Worm (Caenorhabditis elegans): ENCODE measurements around the gene Y70G10A.3.

DNA sequence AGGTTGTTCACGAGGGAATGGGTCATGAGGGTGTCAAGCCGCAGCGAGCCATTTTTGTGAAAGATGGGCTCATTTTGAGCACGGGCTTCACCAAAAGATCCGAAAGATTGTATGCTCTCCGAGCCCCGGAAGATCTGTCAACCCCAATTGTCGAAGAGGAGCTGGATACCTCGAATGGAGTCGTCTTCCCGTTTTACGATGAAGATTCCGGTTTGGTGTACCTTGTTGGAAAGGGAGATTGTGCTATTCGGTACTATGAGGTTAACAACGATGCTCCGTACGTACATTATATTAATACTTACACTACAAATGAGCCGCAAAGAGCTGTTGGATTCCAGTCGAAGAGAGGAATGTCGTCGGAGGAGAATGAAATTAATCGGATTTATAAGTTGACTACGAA, 12.2 kb downstream of the Y70G10A.3 start:
- TF ChIP-seq alr-1 (tag; optimal IDR thresholded peaks at IDR 0.05; ENCODE audit: borderline replicate concordance) (no peak), Y116A8C.19 (tag; optimal IDR thresholded peaks at IDR 0.05; ENCODE audit: borderline replicate concordance) (no peak), snpc-4 (tag; optimal IDR thresholded peaks at IDR 0.05) (no peak), ztf-11 (tag; optimal IDR thresholded peaks at IDR 0.05) (no peak), pqm-1 (tag; optimal IDR thresholded peaks at IDR 0.05) (no peak)
